Worm (Caenorhabditis elegans) whole organism, L3 larva: ENCODE measurements around the gene C08E8.5.

ENCODE experiments used
- aly-2 ChIP-seq: fragments of 150-350 bp; optimal IDR thresholded peaks from 2 replicates; lab custom pipeline; 2014; ENCODE audit warnings: missing biosample characterization, missing genetic modification characterization
- ceh-16 ChIP-seq: sonication (generic microtip); optimal IDR thresholded peaks from 2 replicates; lab custom pipeline; 2017; ENCODE audit warnings: missing biosample characterization, missing genetic modification characterization
- ceh-82 ChIP-seq: fragments of 150-350 bp; optimal IDR thresholded peaks from 2 replicates; lab custom pipeline; 2014; ENCODE audit warnings: missing biosample characterization, missing genetic modification characterization
- nhr-25 ChIP-seq: sonication (generic microtip); optimal IDR thresholded peaks from 2 replicates; lab custom pipeline; 2017; ENCODE audit warnings: missing biosample characterization, missing genetic modification characterization
- zag-1 ChIP-seq: fragments of 150-350 bp; optimal IDR thresholded peaks from 2 replicates; lab custom pipeline; 2014; ENCODE audit warnings: missing biosample characterization, missing genetic modification characterization

ce11 chrV:18374194-18374593 lies 14.4 kb upstream of the C08E8.5 start, which contains the start of gene Y51A2B.2:
- TF ChIP-seq nhr-25 (no peak), ceh-82 (tag; lab: Kevin White, UChicago) (no peak), aly-2 (tag; lab: Kevin White, UChicago) (no peak), zag-1 (tag; lab: Kevin White, UChicago) (no peak), ceh-16 (tag; lab: Kevin White, UChicago) (no peak)
